Worm (Caenorhabditis elegans) whole organism, late embryonic: ENCODE results near the gene F09E10.5.
A peak's percentile ranks its signal among the peaks of the same experiment; 100 is the strongest.

Experiments
- C08G9.2 ChIP-seq: sonication (generic microtip); optimal IDR thresholded peaks from 2 replicates; lab custom pipeline; 2016; ENCODE audit warnings: mild to moderate bottlenecking, missing genetic modification characterization, moderate library complexity, missing compliant biosample characterization
- C38D4.7 ChIP-seq: fragments of 200-800 bp; sonication (Bioruptor generic); optimal IDR thresholded peaks from 2 replicates; lab custom pipeline; 2018; ENCODE audit warnings: mild to moderate bottlenecking, missing genetic modification characterization, moderate library complexity, missing compliant biosample characterization
- K02D7.2 ChIP-seq: sonication (generic microtip); optimal IDR thresholded peaks from 2 replicates; lab custom pipeline; 2017; ENCODE audit warnings: mild to moderate bottlenecking, missing genetic modification characterization, missing compliant biosample characterization
- K09A11.1 ChIP-seq: sonication (generic microtip); optimal IDR thresholded peaks from 2 replicates; lab custom pipeline; 2017; ENCODE audit warnings: antibody characterized with exemption, mild to moderate bottlenecking, missing genetic modification characterization, missing compliant biosample characterization; ENCODE audit not compliant: insufficient read depth
- T23F11.4 ChIP-seq: fragments of 200-800 bp; sonication (Bioruptor generic); optimal IDR thresholded peaks from 2 replicates; lab custom pipeline; 2018; ENCODE audit warnings: mild to moderate bottlenecking, missing genetic modification characterization, missing compliant biosample characterization
- ama-1 ChIP-seq: fragments of 150-350 bp; optimal IDR thresholded peaks from 2 replicates; lab custom pipeline; 2014
- ceh-14 ChIP-seq: sonication (generic microtip); optimal IDR thresholded peaks from 2 replicates; lab custom pipeline; 2016; ENCODE audit warnings: missing genotype, missing genetic modification characterization, missing compliant biosample characterization
- ceh-22 ChIP-seq: sonication (generic microtip); optimal IDR thresholded peaks from 2 replicates; lab custom pipeline; 2017; ENCODE audit warnings: missing biosample characterization, missing genetic modification characterization
- ceh-24 ChIP-seq: sonication (generic microtip); optimal IDR thresholded peaks from 2 replicates; lab custom pipeline; 2016; ENCODE audit warnings: mild to moderate bottlenecking, missing genetic modification characterization, missing compliant biosample characterization
- ceh-31 ChIP-seq: sonication (generic microtip); optimal IDR thresholded peaks from 2 replicates; lab custom pipeline; 2016; ENCODE audit warnings: missing genetic modification characterization, missing compliant biosample characterization
- ceh-34 ChIP-seq: sonication (generic microtip); optimal IDR thresholded peaks from 2 replicates; lab custom pipeline; 2016; ENCODE audit warnings: mild to moderate bottlenecking, missing genetic modification characterization, missing compliant biosample characterization
- ceh-6 ChIP-seq: fragments of 200-800 bp; sonication (Bioruptor generic); optimal IDR thresholded peaks from 2 replicates; lab custom pipeline; 2018; ENCODE audit warnings: mild to moderate bottlenecking, missing genetic modification characterization, missing compliant biosample characterization
- dmd-4 ChIP-seq: sonication (generic microtip); optimal IDR thresholded peaks from 2 replicates; lab custom pipeline; 2016; ENCODE audit warnings: borderline replicate concordance, missing genetic modification characterization, missing compliant biosample characterization
- elt-2 ChIP-seq: sonication (generic microtip); optimal IDR thresholded peaks from 2 replicates; lab custom pipeline; 2016; ENCODE audit warnings: missing genetic modification reagents, missing genetic modification characterization, missing compliant biosample characterization
- fax-1 ChIP-seq: sonication (generic microtip); optimal IDR thresholded peaks from 2 replicates; lab custom pipeline; 2016; ENCODE audit warnings: missing genotype, missing genetic modification characterization, missing compliant biosample characterization
- fkh-10 ChIP-seq: fragments of 150-350 bp; optimal IDR thresholded peaks from 2 replicates; lab custom pipeline; 2014; ENCODE audit warnings: missing biosample characterization, missing genetic modification reagents, missing genetic modification characterization
- fkh-6 ChIP-seq: sonication (generic microtip); optimal IDR thresholded peaks from 2 replicates; lab custom pipeline; 2016; ENCODE audit warnings: missing genetic modification characterization, missing compliant biosample characterization
- hlh-15 ChIP-seq: sonication (generic microtip); optimal IDR thresholded peaks from 2 replicates; lab custom pipeline; 2016; ENCODE audit warnings: missing genetic modification characterization, missing compliant biosample characterization
- hlh-6 ChIP-seq: sonication (generic microtip); optimal IDR thresholded peaks from 2 replicates; lab custom pipeline; 2016; ENCODE audit warnings: missing genotype, missing genetic modification characterization, missing compliant biosample characterization
- lim-6 ChIP-seq: sonication (generic microtip); optimal IDR thresholded peaks from 2 replicates; lab custom pipeline; 2016; ENCODE audit warnings: missing genetic modification characterization, missing compliant biosample characterization
- mec-3 ChIP-seq: sonication (generic microtip); optimal IDR thresholded peaks from 2 replicates; lab custom pipeline; 2016; ENCODE audit warnings: borderline replicate concordance, missing genetic modification characterization, missing compliant biosample characterization
- nhr-11 ChIP-seq: fragments of 150-350 bp; optimal IDR thresholded peaks from 2 replicates; lab custom pipeline; 2014; ENCODE audit warnings: missing biosample characterization, missing genetic modification characterization
- nhr-232 ChIP-seq: sonication (generic microtip); optimal IDR thresholded peaks from 2 replicates; lab custom pipeline; 2016; ENCODE audit warnings: missing genetic modification characterization, missing compliant biosample characterization
- pat-9 ChIP-seq: fragments of 200-800 bp; sonication (Bioruptor generic); optimal IDR thresholded peaks from 2 replicates; lab custom pipeline; 2018; ENCODE audit warnings: mild to moderate bottlenecking, missing genetic modification characterization, moderate library complexity, missing compliant biosample characterization
- pax-1 ChIP-seq: fragments of 150-350 bp; optimal IDR thresholded peaks from 2 replicates; lab custom pipeline; 2014; ENCODE audit warnings: missing biosample characterization, missing genetic modification characterization
- pha-4 ChIP-seq: fragments of 150-350 bp; optimal IDR thresholded peaks from 2 replicates; lab custom pipeline; 2018; ENCODE audit warnings: missing biosample characterization, missing genetic modification reagents, missing genetic modification characterization
- pqm-1 ChIP-seq: sonication (generic microtip); optimal IDR thresholded peaks from 2 replicates; lab custom pipeline; 2016; ENCODE audit warnings: missing genetic modification characterization, missing compliant biosample characterization
- sdc-2 ChIP-seq: sonication (generic microtip); optimal IDR thresholded peaks from 2 replicates; lab custom pipeline; 2016; ENCODE audit warnings: missing genotype, missing genetic modification characterization, missing compliant biosample characterization
- sox-4 ChIP-seq: sonication (generic microtip); optimal IDR thresholded peaks from 2 replicates; lab custom pipeline; 2017; ENCODE audit warnings: mild to moderate bottlenecking, missing genetic modification characterization, inconsistent platforms, missing compliant biosample characterization
- tbx-7 ChIP-seq: sonication (generic microtip); optimal IDR thresholded peaks from 2 replicates; lab custom pipeline; 2016; ENCODE audit warnings: missing genotype, missing genetic modification characterization, missing compliant biosample characterization
- ttx-3 ChIP-seq: sonication (generic microtip); optimal IDR thresholded peaks from 2 replicates; lab custom pipeline; 2016; ENCODE audit warnings: missing genetic modification reagents, missing genetic modification characterization, missing compliant biosample characterization
- unc-42 ChIP-seq: sonication (generic microtip); optimal IDR thresholded peaks from 2 replicates; lab custom pipeline; 2016; ENCODE audit warnings: missing genotype, missing genetic modification characterization, missing compliant biosample characterization
- unc-55 ChIP-seq: sonication (generic microtip); optimal IDR thresholded peaks from 2 replicates; lab custom pipeline; 2017; ENCODE audit warnings: missing biosample characterization, missing genetic modification reagents, missing genetic modification characterization
- zip-5 ChIP-seq: sonication (generic microtip); optimal IDR thresholded peaks from 2 replicates; lab custom pipeline; 2016; ENCODE audit warnings: missing genetic modification characterization, missing compliant biosample characterization

The F09E10.5 gene

DNA sequence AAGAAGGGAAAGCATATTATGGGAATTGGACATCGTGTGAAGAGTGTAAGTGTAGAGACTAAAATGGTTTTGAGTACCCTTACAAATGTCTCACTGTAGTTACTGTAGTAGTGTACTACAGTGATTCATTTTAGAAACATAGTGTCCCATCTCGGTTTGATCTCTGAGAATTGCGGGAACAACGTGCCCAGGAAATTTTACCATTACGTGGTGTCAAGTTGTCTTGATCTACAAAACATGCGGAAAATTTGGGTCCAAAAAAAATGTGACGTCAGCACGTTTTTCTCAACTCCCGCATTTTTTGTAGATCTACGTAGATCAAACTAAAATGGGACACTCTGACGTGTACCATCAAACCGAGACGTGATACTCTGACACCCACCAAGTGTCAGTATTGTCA, 10.9 kb downstream of the F09E10.5 start:
- no peak for TF ChIP-seq zip-5 (tag; lab: Kevin White, UChicago)
- no peak for TF ChIP-seq ceh-22
- TF ChIP-seq ceh-24 (tag; lab: Kevin White, UChicago) = no peak
- no peak for TF ChIP-seq nhr-232 (tag; lab: Kevin White, UChicago)
- TF ChIP-seq ama-1 (lab: Kevin White, UChicago) = no peak
- TF ChIP-seq unc-55 = no peak
- no peak for TF ChIP-seq hlh-15 (tag; lab: Kevin White, UChicago)
- TF ChIP-seq fkh-6 (tag; lab: Kevin White, UChicago) = no peak
- TF ChIP-seq pax-1 (tag; lab: Kevin White, UChicago) = no peak
- TF ChIP-seq fkh-10 (GFP tag; lab: Kevin White, UChicago) = no peak
- TF ChIP-seq ceh-6 (GFP tag; lab: Kevin White, UChicago) = no peak
- TF ChIP-seq pqm-1 (tag; lab: Kevin White, UChicago) = no peak
- TF ChIP-seq ceh-34 (tag; lab: Kevin White, UChicago) = no peak

DNA sequence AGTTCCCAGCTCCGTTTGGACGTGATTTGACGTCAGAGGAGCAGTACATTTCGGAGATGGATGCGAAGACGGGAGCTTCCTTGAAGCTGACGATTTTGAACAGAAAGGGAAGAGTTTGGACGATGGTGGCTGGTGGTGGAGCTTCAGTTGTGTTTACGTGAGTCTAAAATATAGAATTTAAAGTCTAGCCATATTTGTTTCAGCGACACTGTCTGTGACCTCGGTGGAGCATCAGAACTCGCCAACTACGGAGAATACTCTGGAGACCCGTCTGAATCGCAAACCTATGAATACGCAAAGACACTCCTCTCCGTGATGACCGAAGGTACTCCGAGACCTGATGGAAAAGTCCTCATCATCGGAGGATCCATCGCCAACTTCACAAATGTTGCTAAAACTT, 13.6 kb downstream of the F09E10.5 start:
- TF ChIP-seq fax-1 (no peak), nhr-11 (no peak), mec-3 (no peak), ama-1 (lab: Kevin White, UChicago) (no peak), C38D4.7 (no peak), fkh-10 (GFP tag; lab: Kevin White, UChicago) (no peak), dmd-4 (no peak), sox-4 (tag; lab: Kevin White, UChicago) (no peak), tbx-7 (no peak), sdc-2 (no peak), ceh-31 (no peak), T23F11.4 (no peak), K02D7.2 (tag; lab: Kevin White, UChicago) (no peak), ttx-3 (no peak), pat-9 (no peak), K09A11.1 (no peak)
- TF ChIP-seq, all 69 proteins: peak for 0

DNA sequence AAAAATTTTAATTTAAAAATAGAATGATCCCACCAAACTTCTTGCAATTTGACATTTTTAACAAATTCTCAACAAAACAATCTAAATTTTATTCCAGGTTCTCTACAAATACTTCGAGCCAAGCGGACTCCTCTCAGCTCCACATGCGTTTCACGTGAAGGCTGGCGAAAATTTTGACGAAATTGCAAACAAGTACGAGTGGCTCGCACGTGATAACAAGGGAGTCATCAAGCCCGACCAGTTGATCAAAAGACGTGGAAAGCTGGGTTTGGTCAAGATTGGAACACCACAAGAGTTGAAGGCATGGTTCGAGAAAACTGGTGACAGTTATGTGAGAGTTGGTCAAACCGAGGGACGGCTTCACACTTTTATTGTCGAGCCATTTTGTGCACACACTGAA, 14.5 kb downstream of the F09E10.5 start:
- TF ChIP-seq lim-6 = no peak
- no peak for TF ChIP-seq hlh-6 (tag; lab: Kevin White, UChicago)
- no peak for TF ChIP-seq fkh-10 (GFP tag; lab: Kevin White, UChicago)
- no peak for TF ChIP-seq ceh-14 (tag; lab: Kevin White, UChicago)
- TF ChIP-seq ama-1 (lab: Kevin White, UChicago) = no peak

DNA sequence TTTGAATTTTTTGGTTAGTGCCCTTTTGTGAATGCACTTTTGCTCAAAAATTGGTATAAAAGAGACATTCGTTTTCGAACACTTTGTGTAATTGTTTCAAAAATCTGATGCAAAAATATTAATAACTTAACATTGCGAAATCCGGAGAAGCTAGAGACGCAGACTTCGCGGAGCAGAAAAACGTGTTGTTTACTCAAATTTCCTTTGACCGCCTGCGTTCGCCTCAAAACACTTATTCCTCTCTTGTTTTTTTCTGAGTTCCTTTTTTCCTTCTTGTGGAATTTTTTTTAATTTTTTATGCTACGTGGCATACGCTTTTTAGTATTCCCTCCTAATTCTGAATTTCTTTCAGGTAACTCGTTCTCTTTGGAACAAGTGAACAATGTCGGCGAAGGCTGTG, 15.0 kb downstream of the F09E10.5 start, which contains the start of gene acly-1:
Gene acly-1 (plus strand): TSS at position 353 of the 400 bp plus-strand sequence.
- no peak for TF ChIP-seq pha-4 (tag; lab: Kevin White, UChicago)
- TF ChIP-seq ceh-14 (tag; lab: Kevin White, UChicago) = no peak

DNA sequence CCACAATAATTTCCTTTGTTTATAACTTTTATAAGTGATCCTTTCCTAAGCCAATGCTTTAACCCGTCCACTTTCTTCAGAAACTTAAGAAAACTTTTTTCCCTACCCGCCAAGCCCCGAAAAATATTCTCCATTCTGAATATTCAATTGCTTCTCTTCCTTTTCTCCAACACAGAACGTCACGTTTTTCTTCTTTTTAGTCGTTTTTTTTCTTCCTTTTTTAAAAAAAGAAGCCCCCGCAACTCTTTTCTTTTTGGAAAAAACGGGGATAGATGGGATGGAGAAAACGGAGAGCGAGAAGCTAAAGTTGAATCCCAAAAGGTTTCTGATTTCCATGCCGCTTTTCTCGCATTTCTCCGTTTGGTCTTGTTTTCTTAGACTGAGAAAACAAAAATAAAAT, 15.6 kb downstream of the F09E10.5 start:
- TF ChIP-seq pqm-1 (tag; lab: Kevin White, UChicago) (no peak), unc-42 (tag; lab: Kevin White, UChicago) (peak; percentile 18)
- TF ChIP-seq, all 69 proteins: peak for 1

DNA sequence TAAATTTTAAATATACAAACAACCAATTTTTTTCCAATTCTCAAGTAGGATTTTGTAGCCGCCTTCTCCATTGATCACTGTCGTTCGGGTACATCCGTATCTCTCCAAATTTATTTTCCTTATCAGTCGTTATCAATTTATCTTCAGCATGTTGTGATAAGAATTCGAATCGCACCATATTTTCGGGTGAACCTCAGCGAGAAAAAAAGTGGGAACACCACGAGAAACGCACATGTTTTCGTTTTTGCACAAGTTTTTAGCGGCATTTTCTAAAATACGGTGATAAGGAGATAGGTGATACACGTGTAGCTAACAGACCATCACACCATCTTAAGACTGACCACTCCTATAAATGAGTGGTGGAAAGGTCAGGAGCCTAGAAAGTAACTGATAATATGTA, 16.2 kb downstream of the F09E10.5 start:
- peak; percentile 98 for TF ChIP-seq elt-2 (tag; lab: Kevin White, UChicago)
- no peak for TF ChIP-seq C08G9.2 (tag; lab: Kevin White, UChicago)
- TF ChIP-seq ttx-3 = no peak
- no peak for TF ChIP-seq ceh-22
